Fruit fly (Drosophila melanogaster) whole organism, embryonic: Measurements from ENCODE around the gene ATP7.

Source experiments
- B-H2 ChIP-seq: fragments of 200-800 bp; sonication (Bioruptor generic); optimal IDR thresholded peaks from 2 replicates; lab custom pipeline; 2018; ENCODE audit warnings: missing biosample characterization, mild to moderate bottlenecking, missing genetic modification characterization
- CG10959 ChIP-seq: fragments of 200-800 bp; sonication (Bioruptor generic); IDR thresholded peaks from 2 replicates; pipeline ENCODE4 v1.3.6; 2022; ENCODE audit warnings: missing biosample characterization, missing genetic modification characterization
- CG11560 ChIP-seq: fragments of 200-800 bp; sonication (Bioruptor generic); IDR thresholded peaks from 3 replicates; pipeline ENCODE4 v1.3.6; 2022; ENCODE audit warnings: missing biosample characterization, missing genetic modification characterization
- CG13894 ChIP-seq: fragments of 200-800 bp; sonication (Bioruptor generic); optimal IDR thresholded peaks from 3 replicates; lab custom pipeline; 2018; ENCODE audit warnings: missing biosample characterization, mild to moderate bottlenecking, missing genetic modification characterization, moderate library complexity
- CG14014 ChIP-seq: fragments of 200-800 bp; sonication (Bioruptor generic); IDR thresholded peaks from 2 replicates; pipeline ENCODE4 v1.3.6; 2022; ENCODE audit warnings: missing biosample characterization, missing genetic modification characterization
- CG15073 ChIP-seq: fragments of 200-800 bp; sonication (Bioruptor generic); optimal IDR thresholded peaks from 2 replicates; lab custom pipeline; 2016; ENCODE audit warnings: missing biosample characterization, missing genetic modification characterization
- CG18599 ChIP-seq: fragments of 200-800 bp; sonication (Bioruptor generic); optimal IDR thresholded peaks from 3 replicates; lab custom pipeline; 2017; ENCODE audit warnings: missing biosample characterization, missing genetic modification characterization, mild to moderate bottlenecking, moderate library complexity, missing genetic modification reagents
- CG2129 ChIP-seq: fragments of 200-800 bp; sonication (Bioruptor generic); IDR thresholded peaks from 2 replicates; pipeline ENCODE4 v1.3.6; 2022; ENCODE audit warnings: missing biosample characterization, missing genetic modification characterization; ENCODE audit not compliant: partially characterized antibody
- CG3065 ChIP-seq: fragments of 200-800 bp; sonication (Bioruptor generic); optimal IDR thresholded peaks from 2 replicates; lab custom pipeline; 2016; ENCODE audit warnings: missing biosample characterization, missing genetic modification characterization
- CG31441 ChIP-seq: fragments of 200-800 bp; sonication (Bioruptor generic); IDR thresholded peaks from 2 replicates; pipeline ENCODE4 v1.3.6; 2022; ENCODE audit warnings: missing biosample characterization, missing genetic modification characterization
- CG3163 ChIP-seq: fragments of 200-800 bp; sonication (Bioruptor generic); optimal IDR thresholded peaks from 3 replicates; lab custom pipeline; 2016; ENCODE audit warnings: missing biosample characterization, missing genetic modification characterization
- CG4820 ChIP-seq: fragments of 200-800 bp; sonication (Bioruptor generic); optimal IDR thresholded peaks from 3 replicates; lab custom pipeline; 2016; ENCODE audit warnings: missing biosample characterization, missing genetic modification characterization
- CG6254 ChIP-seq: fragments of 200-800 bp; sonication (Bioruptor generic); optimal IDR thresholded peaks from 3 replicates; lab custom pipeline; 2017; ENCODE audit warnings: mild to moderate bottlenecking, missing biosample characterization, missing genetic modification reagents, missing genetic modification characterization
- CG7987 ChIP-seq: fragments of 200-800 bp; sonication (Bioruptor generic); optimal IDR thresholded peaks from 2 replicates; lab custom pipeline; 2018; ENCODE audit warnings: missing biosample characterization, mild to moderate bottlenecking, missing genetic modification characterization, moderate library complexity
- CG9817 ChIP-seq: fragments of 200-800 bp; sonication (Bioruptor generic); optimal IDR thresholded peaks from 2 replicates; lab custom pipeline; 2018; ENCODE audit warnings: missing biosample characterization, mild to moderate bottlenecking, missing genetic modification characterization, moderate library complexity
- Dfd ChIP-seq, 2 experiments: fragments of >200 bp; optimal IDR thresholded peaks; 2 replicates each; lab custom pipeline; 2017; ENCODE audit warnings: missing biosample characterization in 2 of 2, missing genetic modification characterization in 2 of 2
- Eip74EF ChIP-seq, 2 experiments: fragments of 200-800 bp in 1 of 2; fragments of >200 bp in 1 of 2; sonication (Bioruptor generic) in 1 of 2; optimal IDR thresholded peaks; 2 replicates each; lab custom pipeline; 2017 to 2019; ENCODE audit warnings: missing biosample characterization in 2 of 2, missing genetic modification characterization in 2 of 2, mild to moderate bottlenecking in 1 of 2, moderate library complexity in 1 of 2
- Ets97D ChIP-seq: fragments of 200-800 bp; sonication (Bioruptor generic); optimal IDR thresholded peaks from 3 replicates; lab custom pipeline; 2016; ENCODE audit warnings: missing biosample characterization, missing genetic modification characterization
- Hmr ChIP-seq: fragments of 200-800 bp; sonication (Bioruptor generic); optimal IDR thresholded peaks from 3 replicates; lab custom pipeline; 2017; ENCODE audit warnings: mild to moderate bottlenecking, missing biosample characterization, missing genetic modification reagents, missing genetic modification characterization
- Hsf ChIP-seq: fragments of 200-800 bp; sonication (Bioruptor generic); optimal IDR thresholded peaks from 3 replicates; lab custom pipeline; 2016; ENCODE audit warnings: missing biosample characterization, missing genetic modification characterization
- Mad ChIP-seq: fragments of 200-800 bp; sonication (Bioruptor generic); optimal IDR thresholded peaks from 2 replicates; lab custom pipeline; 2016; ENCODE audit warnings: missing biosample characterization, missing genetic modification characterization
- Med ChIP-seq: fragments of 200-800 bp; sonication (Bioruptor generic); peaks from one replicate; lab custom pipeline; 2016; ENCODE audit warnings: missing biosample characterization, missing genetic modification characterization, mild to moderate bottlenecking, inconsistent platforms, moderate library complexity
- NFAT ChIP-seq: fragments of 200-800 bp; sonication (Bioruptor generic); IDR thresholded peaks from 2 replicates; pipeline ENCODE4 v1.3.6; 2022; ENCODE audit warnings: missing biosample characterization, missing genetic modification characterization
- Neu2 ChIP-seq: fragments of 200-800 bp; sonication (Bioruptor generic); optimal IDR thresholded peaks from 3 replicates; lab custom pipeline; 2016; ENCODE audit warnings: missing biosample characterization, missing genetic modification characterization, borderline replicate concordance
- Scr ChIP-seq: fragments of 200-800 bp; sonication (Bioruptor generic); IDR thresholded peaks from 2 replicates; pipeline ENCODE4 v1.3.6; 2022; ENCODE audit warnings: missing biosample characterization, missing genetic modification characterization; ENCODE audit not compliant: partially characterized antibody
- Xbp1 ChIP-seq: fragments of 200-800 bp; sonication (Bioruptor generic); optimal IDR thresholded peaks from 3 replicates; lab custom pipeline; 2016; ENCODE audit warnings: missing biosample characterization, mild to moderate bottlenecking, missing genetic modification characterization
- Xrp1 ChIP-seq: fragments of 200-800 bp; sonication (Bioruptor generic); IDR thresholded peaks from 2 replicates; pipeline ENCODE4 v1.3.6; 2022; ENCODE audit warnings: missing biosample characterization, missing genetic modification characterization
- aop ChIP-seq: fragments of 200-800 bp; sonication (Bioruptor generic); IDR thresholded peaks from 2 replicates; pipeline ENCODE4 v1.3.6; 2022; ENCODE audit warnings: missing biosample characterization, missing genetic modification characterization
- ara ChIP-seq: fragments of 200-800 bp; sonication (Bioruptor generic); IDR thresholded peaks from 2 replicates; pipeline ENCODE4 v1.3.6; 2022; ENCODE audit warnings: missing biosample characterization, missing genetic modification characterization
- cwo ChIP-seq: fragments of 200-800 bp; sonication (Bioruptor generic); optimal IDR thresholded peaks from 3 replicates; lab custom pipeline; 2017; ENCODE audit warnings: missing biosample characterization, missing genetic modification characterization, mild to moderate bottlenecking, moderate library complexity, missing genetic modification reagents
- dan ChIP-seq: fragments of 200-800 bp; sonication (Bioruptor generic); IDR thresholded peaks from 2 replicates; pipeline ENCODE4 v1.3.6; 2022; ENCODE audit warnings: missing biosample characterization, missing genetic modification characterization
- exex ChIP-seq: fragments of 200-800 bp; sonication (Bioruptor generic); optimal IDR thresholded peaks from 4 replicates; lab custom pipeline; 2018; ENCODE audit warnings: missing biosample characterization, mild to moderate bottlenecking, missing genetic modification characterization, moderate library complexity
- hb ChIP-seq: fragments of 200-800 bp; sonication (Bioruptor generic); IDR thresholded peaks from 3 replicates; pipeline ENCODE4 v1.3.6; 2022; ENCODE audit warnings: missing biosample characterization, missing genetic modification characterization; ENCODE audit not compliant: partially characterized antibody
- ind ChIP-seq: fragments of 200-800 bp; sonication (Bioruptor generic); optimal IDR thresholded peaks from 3 replicates; lab custom pipeline; 2016; ENCODE audit warnings: missing biosample characterization, missing genetic modification characterization
- inv ChIP-seq: fragments of 200-800 bp; sonication (Bioruptor generic); IDR thresholded peaks from 2 replicates; pipeline ENCODE4 v1.3.6; 2022; ENCODE audit warnings: missing biosample characterization, missing genetic modification characterization; ENCODE audit not compliant: partially characterized antibody
- kah ChIP-seq: fragments of 200-800 bp; sonication (Bioruptor generic); optimal IDR thresholded peaks from 2 replicates; lab custom pipeline; 2018; ENCODE audit warnings: missing biosample characterization, mild to moderate bottlenecking, missing genetic modification characterization
- ken ChIP-seq: fragments of 200-800 bp; sonication (Bioruptor generic); IDR thresholded peaks from 3 replicates; pipeline ENCODE4 v1.3.6; 2022; ENCODE audit warnings: missing biosample characterization, missing genetic modification characterization
- kni ChIP-seq: fragments of 200-800 bp; sonication (Bioruptor generic); optimal IDR thresholded peaks from 3 replicates; lab custom pipeline; 2017; ENCODE audit warnings: mild to moderate bottlenecking, missing biosample characterization, missing genetic modification reagents, missing genetic modification characterization
- maf-S ChIP-seq: fragments of 200-800 bp; sonication (Bioruptor generic); optimal IDR thresholded peaks from 2 replicates; lab custom pipeline; 2016; ENCODE audit warnings: missing biosample characterization, missing genetic modification characterization
- mld ChIP-seq: fragments of 200-800 bp; sonication (Bioruptor generic); IDR thresholded peaks from 3 replicates; pipeline ENCODE4 v1.3.6; 2022; ENCODE audit warnings: missing biosample characterization, missing genetic modification characterization; ENCODE audit not compliant: partially characterized antibody
- run ChIP-seq: fragments of 200-800 bp; sonication (Bioruptor generic); optimal IDR thresholded peaks from 3 replicates; lab custom pipeline; 2018; ENCODE audit warnings: missing biosample characterization, mild to moderate bottlenecking, missing genetic modification characterization
- sens-2 ChIP-seq: fragments of 200-800 bp; sonication (Bioruptor generic); IDR thresholded peaks from 2 replicates; pipeline ENCODE4 v1.3.6; 2022; ENCODE audit warnings: missing biosample characterization, missing genetic modification characterization
- seq ChIP-seq: fragments of 200-800 bp; sonication (Bioruptor generic); IDR thresholded peaks from 2 replicates; pipeline ENCODE4 v1.3.6; 2022; ENCODE audit warnings: missing biosample characterization, missing genetic modification characterization
- so ChIP-seq: fragments of 200-800 bp; sonication (Bioruptor generic); IDR thresholded peaks from 3 replicates; pipeline ENCODE4 v1.3.6; 2022; ENCODE audit warnings: missing biosample characterization, missing genetic modification characterization
- tll ChIP-seq, 2 experiments: fragments of 200-800 bp in 1 of 2; fragments of >200 bp in 1 of 2; sonication (Bioruptor generic) in 1 of 2; optimal IDR thresholded peaks; 2 replicates each; lab custom pipeline; 2017 to 2019; ENCODE audit warnings: missing biosample characterization in 2 of 2, missing genetic modification characterization in 2 of 2, mild to moderate bottlenecking in 1 of 2, moderate library complexity in 1 of 2
- trem ChIP-seq: fragments of 200-800 bp; optimal IDR thresholded peaks from 3 replicates; lab custom pipeline; 2019; ENCODE audit warnings: missing biosample characterization, mild to moderate bottlenecking, missing genetic modification characterization, moderate library complexity
- vnd ChIP-seq: fragments of 200-800 bp; sonication (Bioruptor generic); IDR thresholded peaks from 3 replicates; pipeline ENCODE4 v1.3.6; 2022; ENCODE audit warnings: missing biosample characterization, missing genetic modification characterization; ENCODE audit not compliant: partially characterized antibody
- z ChIP-seq: fragments of 200-800 bp; sonication (Bioruptor generic); IDR thresholded peaks from 3 replicates; pipeline ENCODE4 v1.3.6; 2022; ENCODE audit warnings: missing biosample characterization, missing genetic modification characterization

ATP7 gene

dm6 chrX:11806867-11807747 is 47.7 kb upstream of the ATP7 start, which contains the start of gene Hsc70-3 (continued):
- peak; percentile 33 for TF ChIP-seq CG13894 (tag; lab: Kevin White, UChicago)
- TF ChIP-seq run (tag; lab: Kevin White, UChicago) = no peak
- no peak for TF ChIP-seq Dfd (GFP tag; optimal IDR thresholded peaks at IDR 0.05; lab: Kevin White, UChicago)
- TF ChIP-seq Neu2 (GFP tag; lab: Kevin White, UChicago) = no peak
- peak; percentile 4 for TF ChIP-seq CG18599 (GFP tag; lab: Kevin White, UChicago)
- no peak for TF ChIP-seq maf-S
- peak; percentile 46 for TF ChIP-seq CG2129 (GFP tag; lab: Robert Waterston, UW)
- TF ChIP-seq mld (GFP tag; lab: Robert Waterston, UW) = no peak
- TF ChIP-seq CG15073 (GFP tag; lab: Kevin White, UChicago) = no peak
- TF ChIP-seq Xbp1 = peak; percentile 100
- TF ChIP-seq aop = no peak
- peak; percentile 39; the same call in 1 of the 2 replicates for TF ChIP-seq CG14014
- no peak for TF ChIP-seq seq
- TF ChIP-seq hb (GFP tag; lab: Robert Waterston, UW) = peak; percentile 63; the same call in 1 of the 3 replicates
- peak; percentile 49 for TF ChIP-seq CG3065 (GFP tag; lab: Kevin White, UChicago)
- TF ChIP-seq z (GFP tag; lab: Robert Waterston, UW) = no peak
- no peak for TF ChIP-seq NFAT (GFP tag; lab: Robert Waterston, UW)
- TF ChIP-seq so (GFP tag; lab: Robert Waterston, UW) = peak; percentile 26; the same call in 1 of the 3 replicates
- TF ChIP-seq ind (GFP tag; lab: Kevin White, UChicago) = no peak
- TF ChIP-seq tll (GFP tag; optimal IDR thresholded peaks at IDR 0.05; lab: Kevin White, UChicago) = peak in 1 of 2 experiments; percentile 2
- TF ChIP-seq Xrp1 = peak; percentile 67
- no peak for TF ChIP-seq kah (GFP tag; lab: Kevin White, UChicago)
- peak; percentile 29 for TF ChIP-seq trem (tag; lab: Kevin White, UChicago)
- no peak for TF ChIP-seq sens-2 (GFP tag; lab: Robert Waterston, UW)
- TF ChIP-seq Med (GFP tag; lab: Kevin White, UChicago) = peak; percentile 89
- peak in 1 of 2 experiments; percentile 32 for TF ChIP-seq Eip74EF (GFP tag; optimal IDR thresholded peaks at IDR 0.05; lab: Kevin White, UChicago)
- peak; percentile 53; the same call in 2 of the 3 replicates for TF ChIP-seq vnd (GFP tag; lab: Robert Waterston, UW)
- TF ChIP-seq CG10959 (GFP tag; lab: Robert Waterston, UW) = no peak
- no peak for TF ChIP-seq CG4820 (GFP tag; lab: Kevin White, UChicago)
- TF ChIP-seq kni = peak; percentile 91
- no peak for TF ChIP-seq cwo (GFP tag; lab: Kevin White, UChicago)
- TF ChIP-seq exex (tag; lab: Kevin White, UChicago) = no peak
- no peak for TF ChIP-seq CG9817 (tag; lab: Kevin White, UChicago)
- TF ChIP-seq ken (GFP tag; lab: Robert Waterston, UW) = no peak
- TF ChIP-seq Hmr (GFP tag; lab: Kevin White, UChicago) = no peak
- TF ChIP-seq dan (GFP tag; lab: Robert Waterston, UW) = no peak
- peak; percentile 71 for TF ChIP-seq inv (GFP tag; lab: Robert Waterston, UW)
- peak; percentile 98 for TF ChIP-seq CG11560 (tag; lab: Robert Waterston, UW)
- TF ChIP-seq CG6254 (GFP tag; lab: Kevin White, UChicago) = peak; percentile 60
- TF ChIP-seq CG31441 (GFP tag; lab: Robert Waterston, UW) = peak; percentile 25; the same call in 1 of the 2 replicates
- no peak for TF ChIP-seq Mad (GFP tag; lab: Kevin White, UChicago)
- peak; percentile 38 for TF ChIP-seq B-H2 (GFP tag; lab: Kevin White, UChicago)
- peak; percentile 85 for TF ChIP-seq Scr
- TF ChIP-seq Ets97D (GFP tag; lab: Kevin White, UChicago) = no peak
- peak; percentile 58; the same call in 1 of the 2 replicates for TF ChIP-seq ara (GFP tag; lab: Robert Waterston, UW)
- peak; percentile 70 for TF ChIP-seq CG7987
- no peak for TF ChIP-seq Hsf (GFP tag; lab: Kevin White, UChicago)
- TF ChIP-seq CG3163 = no peak
